Worm (Caenorhabditis elegans) whole organism, early embryonic: ENCODE measurements around the gene C13F10.8.

Source experiments
- B0310.2 ChIP-seq: sonication (generic microtip); optimal IDR thresholded peaks from 2 replicates; lab custom pipeline; 2016; ENCODE audit warnings: mild to moderate bottlenecking, missing genetic modification characterization, missing compliant biosample characterization
- F13C5.2 ChIP-seq: sonication (generic microtip); optimal IDR thresholded peaks from 2 replicates; lab custom pipeline; 2017; ENCODE audit warnings: mild to moderate bottlenecking, missing genetic modification characterization, inconsistent platforms, missing compliant biosample characterization
- aly-1 ChIP-seq: sonication (generic microtip); optimal IDR thresholded peaks from 2 replicates; lab custom pipeline; 2016; ENCODE audit warnings: missing genetic modification characterization, missing compliant biosample characterization
- ama-1 ChIP-seq: fragments of 150-350 bp; optimal IDR thresholded peaks from 2 replicates; lab custom pipeline; 2014
- ceh-13 ChIP-seq: fragments of 200-800 bp; sonication (Bioruptor generic); optimal IDR thresholded peaks from 2 replicates; lab custom pipeline; 2018; ENCODE audit warnings: mild to moderate bottlenecking, missing genetic modification characterization, missing compliant biosample characterization
- ceh-36 ChIP-seq: sonication (generic microtip); optimal IDR thresholded peaks from 2 replicates; lab custom pipeline; 2016; ENCODE audit warnings: missing genetic modification characterization, inconsistent platforms, missing compliant biosample characterization
- ets-7 ChIP-seq: sonication (generic microtip); optimal IDR thresholded peaks from 2 replicates; lab custom pipeline; 2016; ENCODE audit warnings: missing genotype, missing genetic modification characterization, missing compliant biosample characterization
- flt-1 ChIP-seq: fragments of 200-800 bp; sonication (Bioruptor generic); IDR thresholded peaks from 2 replicates; pipeline ENCODE4 v1.3.6; 2022; ENCODE audit warnings: missing genetic modification characterization, missing compliant biosample characterization
- hmbx-1 ChIP-seq: sonication (generic microtip); optimal IDR thresholded peaks from 2 replicates; lab custom pipeline; 2016; ENCODE audit warnings: mild to moderate bottlenecking, missing genetic modification characterization, missing compliant biosample characterization
- hmg-4 ChIP-seq: fragments of 200-800 bp; sonication (Bioruptor generic); optimal IDR thresholded peaks from 2 replicates; lab custom pipeline; 2018; ENCODE audit warnings: mild to moderate bottlenecking, missing genetic modification characterization, missing compliant biosample characterization
- hnd-1 ChIP-seq: sonication (generic microtip); optimal IDR thresholded peaks from 2 replicates; lab custom pipeline; 2016; ENCODE audit warnings: missing genetic modification characterization, missing compliant biosample characterization
- pes-1 ChIP-seq: fragments of 200-800 bp; sonication (Bioruptor generic); IDR thresholded peaks from 2 replicates; pipeline ENCODE4 v1.3.6; 2022; ENCODE audit warnings: missing genetic modification reagents, missing genetic modification characterization, missing compliant biosample characterization
- scrt-1 ChIP-seq: fragments of 200-800 bp; sonication (Bioruptor generic); IDR thresholded peaks from 2 replicates; pipeline ENCODE4 v1.3.6; 2022; ENCODE audit warnings: missing genetic modification characterization, missing compliant biosample characterization
- sea-1 ChIP-seq: fragments of 200-800 bp; sonication (Bioruptor generic); conservative IDR thresholded peaks from 2 replicates; pipeline ENCODE4 v1.3.6; 2022; ENCODE audit warnings: missing genetic modification characterization, missing compliant biosample characterization
- tbx-11 ChIP-seq: fragments of 200-800 bp; sonication (Bioruptor generic); IDR thresholded peaks from 2 replicates; pipeline ENCODE4 v1.3.6; 2022; ENCODE audit warnings: missing genetic modification characterization, missing compliant biosample characterization
- tbx-37 ChIP-seq: fragments of 200-800 bp; sonication (Bioruptor generic); conservative IDR thresholded peaks from 2 replicates; pipeline ENCODE4 v1.3.6; 2022; ENCODE audit warnings: missing genetic modification reagents, missing genetic modification characterization, missing compliant biosample characterization
- tra-4 ChIP-seq: sonication (generic microtip); optimal IDR thresholded peaks from 2 replicates; lab custom pipeline; 2017; ENCODE audit warnings: missing genetic modification characterization, missing compliant biosample characterization

C13F10.8 gene

ce11 chrV:7220973-7221519, at the start of gene C13F10.8, which contains the start of the genes C13F10.6 and kxd-1:
Gene C13F10.8 (minus strand): TSS chrV:7221023.
Gene C13F10.6 (minus strand): TSS chrV:7221039.
Gene kxd-1 (plus strand): TSS chrV:7221469.
- no peak for TF ChIP-seq ceh-13 (GFP tag; lab: Kevin White, UChicago)
- TF ChIP-seq hmg-4 (GFP tag; lab: Kevin White, UChicago): peak; percentile 4

ce11 chrV:7269399-7269798, 48.6 kb upstream of the C13F10.8 start, which contains the start of gene C13A2.6:
Gene C13A2.6 (plus strand): TSS chrV:7269699.
- TF ChIP-seq tbx-11 (no peak), ama-1 (no peak), B0310.2 (no peak), tbx-37 (no peak), hnd-1 (tag; lab: Kevin White, UChicago) (no peak), sea-1 (GFP tag; lab: Robert Waterston, UW) (no peak), scrt-1 (GFP tag; lab: Robert Waterston, UW) (no peak), pes-1 (no peak), F13C5.2 (tag; lab: Kevin White, UChicago) (no peak), hmbx-1 (tag; lab: Kevin White, UChicago) (no peak), flt-1 (GFP tag; lab: Robert Waterston, UW) (no peak), ets-7 (no peak), ceh-36 (tag; lab: Kevin White, UChicago) (no peak)

- TF ChIP-seq tbx-37 (no peak), B0310.2 (no peak), F13C5.2 (tag; lab: Kevin White, UChicago) (no peak), scrt-1 (GFP tag; lab: Robert Waterston, UW) (no peak), hmg-4 (GFP tag; lab: Kevin White, UChicago) (no peak), hmbx-1 (tag; lab: Kevin White, UChicago) (no peak), aly-1 (tag; lab: Kevin White, UChicago) (no peak)
These were observed 45.2 kb upstream of the C13F10.8 start, which contains the start of gene C13A2.7 for ce11 chrV:7266021-7266420. Gene C13A2.7 (plus strand): TSS chrV:7266321.

ce11 chrV:7264042-7264441, 43.2 kb upstream of the C13F10.8 start, which contains the start of gene C13A2.9:
Gene C13A2.9 (minus strand): TSS chrV:7264142.
- TF ChIP-seq pes-1 (no peak), tra-4 (tag; lab: Kevin White, UChicago) (no peak), hnd-1 (tag; lab: Kevin White, UChicago) (no peak), tbx-11 (no peak)

- TF ChIP-seq ceh-13 (GFP tag; lab: Kevin White, UChicago): no peak
- no peak for TF ChIP-seq hmbx-1 (tag; lab: Kevin White, UChicago)
- TF ChIP-seq tra-4 (tag; lab: Kevin White, UChicago): no peak
- TF ChIP-seq tbx-11: no peak
These were observed 38.1 kb upstream of the C13F10.8 start, which contains the start of gene C13A2.12 for ce11 chrV:7258965-7259364. Gene C13A2.12 (plus strand): TSS chrV:7259265.

- no peak for TF ChIP-seq aly-1 (tag; lab: Kevin White, UChicago)
- no peak for TF ChIP-seq tbx-11
- TF ChIP-seq pes-1: no peak
- TF ChIP-seq scrt-1 (GFP tag; lab: Robert Waterston, UW): no peak
- no peak for TF ChIP-seq ceh-36 (tag; lab: Kevin White, UChicago)
- no peak for TF ChIP-seq ceh-13 (GFP tag; lab: Kevin White, UChicago)
- no peak for TF ChIP-seq ama-1
- TF ChIP-seq sea-1 (GFP tag; lab: Robert Waterston, UW): no peak
- TF ChIP-seq hmg-4 (GFP tag; lab: Kevin White, UChicago): no peak
- no peak for TF ChIP-seq hmbx-1 (tag; lab: Kevin White, UChicago)
These were observed 34.3 kb upstream of the C13F10.8 start, which contains the start of gene C05C8.8 for ce11 chrV:7255095-7255494. Gene C05C8.8 (minus strand): TSS chrV:7255195.

ce11 chrV:7248227-7248953, 27.6 kb upstream of the C13F10.8 start:
- TF ChIP-seq hmbx-1 (tag; lab: Kevin White, UChicago): no peak
- TF ChIP-seq pes-1: no peak
- no peak for TF ChIP-seq ama-1
- no peak for TF ChIP-seq scrt-1 (GFP tag; lab: Robert Waterston, UW)
- TF ChIP-seq hmg-4 (GFP tag; lab: Kevin White, UChicago): no peak
- TF ChIP-seq ets-7: no peak
- no peak for TF ChIP-seq sea-1 (GFP tag; lab: Robert Waterston, UW)
- TF ChIP-seq tbx-11: no peak
- no peak for TF ChIP-seq aly-1 (tag; lab: Kevin White, UChicago)
- TF ChIP-seq flt-1 (GFP tag; lab: Robert Waterston, UW): no peak
- no peak for TF ChIP-seq tbx-37
- TF ChIP-seq ceh-13 (GFP tag; lab: Kevin White, UChicago): no peak
- TF ChIP-seq F13C5.2 (tag; lab: Kevin White, UChicago): no peak
- no peak for TF ChIP-seq tra-4 (tag; lab: Kevin White, UChicago)
- TF ChIP-seq hnd-1 (tag; lab: Kevin White, UChicago): no peak

- TF ChIP-seq tbx-37 (no peak), hnd-1 (tag; lab: Kevin White, UChicago) (no peak)
These were observed 26.1 kb upstream of the C13F10.8 start, which contains the start of gene C05C8.7 for ce11 chrV:7246951-7247350. Gene C05C8.7 (minus strand): TSS chrV:7247050.
